Worm (Caenorhabditis elegans): ENCODE results near the gene ins-16.

The ins-16 gene

ce11 chrIII:2060857-2061256 is at the start of gene ins-16:
ins-16 (minus strand) TSS chrIII:2060957.
- no peak for TF ChIP-seq lin-11 (tag; optimal IDR thresholded peaks at IDR 0.05)
- no peak for TF ChIP-seq fkh-10 (GFP tag; optimal IDR thresholded peaks at IDR 0.05)
- no peak for TF ChIP-seq pha-2 (tag; optimal IDR thresholded peaks at IDR 0.05)
- no peak for TF ChIP-seq dve-1 (tag; optimal IDR thresholded peaks at IDR 0.05)

- no peak for TF ChIP-seq hlh-13 (GFP tag; optimal IDR thresholded peaks at IDR 0.05)
- no peak for TF ChIP-seq dmd-4 (tag; optimal IDR thresholded peaks at IDR 0.05; ENCODE audit: borderline replicate concordance)
- TF ChIP-seq sox-2 (GFP tag; IDR thresholded peaks at IDR 0.05): no peak
- TF ChIP-seq hlh-6 (tag; optimal IDR thresholded peaks at IDR 0.05): no peak
- TF ChIP-seq unc-42 (tag; optimal IDR thresholded peaks at IDR 0.05): no peak
- no peak for TF ChIP-seq ceh-18 (tag; optimal IDR thresholded peaks at IDR 0.05)
- no peak for TF ChIP-seq ceh-45 (GFP tag; IDR thresholded peaks at IDR 0.05)
- no peak for TF ChIP-seq lim-6 (tag; optimal IDR thresholded peaks at IDR 0.05)
- no peak for TF ChIP-seq ref-2 (tag; optimal IDR thresholded peaks at IDR 0.05)
- TF ChIP-seq ceh-14 (tag; optimal IDR thresholded peaks at IDR 0.05): no peak
- no peak for TF ChIP-seq fkh-10 (GFP tag; optimal IDR thresholded peaks at IDR 0.05)
- no peak for TF ChIP-seq pat-9 (tag; optimal IDR thresholded peaks at IDR 0.05)
Observed at ce11 chrIII:2110249-2110648, 49.5 kb upstream of the ins-16 start, which contains the start of gene Y48G9A.7. Y48G9A.7 (plus strand) TSS chrIII:2110549.

- TF ChIP-seq odd-2 (tag; optimal IDR thresholded peaks at IDR 0.05): no peak
- no peak for TF ChIP-seq fkh-10 (GFP tag; optimal IDR thresholded peaks at IDR 0.05)
- no peak for TF ChIP-seq che-1 (tag; optimal IDR thresholded peaks at IDR 0.05)
- TF ChIP-seq elt-4 (tag; optimal IDR thresholded peaks at IDR 0.05): no peak
Observed at ce11 chrIII:2105935-2106334, 45.2 kb upstream of the ins-16 start.

- TF ChIP-seq ttx-3 (tag; optimal IDR thresholded peaks at IDR 0.05): no peak
- TF ChIP-seq ahr-1 (tag; optimal IDR thresholded peaks at IDR 0.05): no peak
- no peak for TF ChIP-seq ceh-24 (tag; optimal IDR thresholded peaks at IDR 0.05)
- TF ChIP-seq pax-1 (tag; optimal IDR thresholded peaks at IDR 0.05): no peak
- no peak for TF ChIP-seq nhr-232 (tag; optimal IDR thresholded peaks at IDR 0.05)
- TF ChIP-seq fax-1 (tag; optimal IDR thresholded peaks at IDR 0.05): no peak
Observed at ce11 chrIII:2101895-2102345, 41.2 kb upstream of the ins-16 start, which contains the start of gene ppk-2. ppk-2 (plus strand) TSS chrIII:2102295.

ce11 chrIII:2101310-2101709 is 40.6 kb upstream of the ins-16 start:
- TF ChIP-seq ceh-6 (GFP tag; optimal IDR thresholded peaks at IDR 0.05) (no peak), mec-3 (tag; optimal IDR thresholded peaks at IDR 0.05; ENCODE audit: borderline replicate concordance) (no peak), fkh-6 (tag; optimal IDR thresholded peaks at IDR 0.05) (no peak), pros-1 (tag; optimal IDR thresholded peaks at IDR 0.05) (no peak), zip-5 (tag; optimal IDR thresholded peaks at IDR 0.05) (no peak), sox-4 (tag; optimal IDR thresholded peaks at IDR 0.05) (no peak), nhr-232 (tag; optimal IDR thresholded peaks at IDR 0.05) (no peak), hlh-13 (GFP tag; optimal IDR thresholded peaks at IDR 0.05) (no peak), F13H6.1 (tag; optimal IDR thresholded peaks at IDR 0.05) (no peak), pax-1 (tag; optimal IDR thresholded peaks at IDR 0.05) (no peak), fkh-10 (GFP tag; optimal IDR thresholded peaks at IDR 0.05) (no peak), ceh-2 (tag; optimal IDR thresholded peaks at IDR 0.05) (no peak), npax-4 (tag; optimal IDR thresholded peaks at IDR 0.05) (no peak), sdc-2 (tag; optimal IDR thresholded peaks at IDR 0.05) (no peak)

- TF ChIP-seq sdc-2 (tag; optimal IDR thresholded peaks at IDR 0.05) (no peak), ahr-1 (tag; optimal IDR thresholded peaks at IDR 0.05) (no peak), hlh-13 (GFP tag; optimal IDR thresholded peaks at IDR 0.05) (no peak), lim-6 (tag; optimal IDR thresholded peaks at IDR 0.05) (no peak), elt-2 (tag; optimal IDR thresholded peaks at IDR 0.05) (peak; percentile 19), K09A11.1 (tag; optimal IDR thresholded peaks at IDR 0.05; ENCODE audit: insufficient read depth) (no peak), npax-4 (tag; optimal IDR thresholded peaks at IDR 0.05) (no peak), nfya-1 (tag; optimal IDR thresholded peaks at IDR 0.05) (peak; percentile 97), unc-42 (tag; optimal IDR thresholded peaks at IDR 0.05) (peak; percentile 97), dve-1 (tag; optimal IDR thresholded peaks at IDR 0.05) (no peak), dmd-4 (tag; optimal IDR thresholded peaks at IDR 0.05; ENCODE audit: borderline replicate concordance) (no peak), rnt-1 (tag; optimal IDR thresholded peaks at IDR 0.05) (peak; percentile 15), pros-1 (tag; optimal IDR thresholded peaks at IDR 0.05) (peak; percentile 18), ceh-19 (GFP tag; optimal IDR thresholded peaks at IDR 0.05) (peak; percentile 50), fax-1 (tag; optimal IDR thresholded peaks at IDR 0.05) (no peak), pqm-1 (tag; optimal IDR thresholded peaks at IDR 0.05) (no peak), ceh-6 (GFP tag; optimal IDR thresholded peaks at IDR 0.05) (no peak), nhr-11 (tag; optimal IDR thresholded peaks at IDR 0.05) (no peak), tbx-7 (tag; optimal IDR thresholded peaks at IDR 0.05) (no peak), fkh-6 (tag; optimal IDR thresholded peaks at IDR 0.05) (peak; percentile 23)
Observed at ce11 chrIII:2100842-2101241, 40.1 kb upstream of the ins-16 start.

Measured in whole organism, late embryonic.